Worm (Caenorhabditis elegans) whole organism, midembryonic: ENCODE measurements around the gene lag-1.

ENCODE experiments used
- flt-1 ChIP-seq: fragments of 200-800 bp; sonication (Bioruptor generic); IDR thresholded peaks from 2 replicates; pipeline ENCODE4 v1.3.6; 2022; ENCODE audit warnings: missing genetic modification characterization, missing compliant biosample characterization
- klf-2 ChIP-seq: fragments of 200-800 bp; sonication (Bioruptor generic); conservative IDR thresholded peaks from 2 replicates; pipeline ENCODE4 v1.3.6; 2022; ENCODE audit warnings: missing genetic modification reagents, missing genetic modification characterization, missing compliant biosample characterization
- med-1 ChIP-seq: sonication (generic microtip); optimal IDR thresholded peaks from 2 replicates; lab custom pipeline; 2017; ENCODE audit warnings: missing genetic modification characterization, mild to moderate bottlenecking, missing compliant biosample characterization, antibody characterized with exemption, missing genetic modification reagents; ENCODE audit not compliant: insufficient read depth
- ref-1 ChIP-seq: fragments of 200-800 bp; sonication (Bioruptor generic); conservative IDR thresholded peaks from 2 replicates; pipeline ENCODE4 v1.3.6; 2022; ENCODE audit warnings: missing genetic modification reagents, missing genetic modification characterization, missing compliant biosample characterization
- ztf-23 ChIP-seq: fragments of 200-800 bp; sonication (Bioruptor generic); IDR thresholded peaks from 2 replicates; pipeline ENCODE4 v1.3.6; 2022; ENCODE audit warnings: missing genetic modification reagents, missing genetic modification characterization, missing compliant biosample characterization
- ztf-29 ChIP-seq: fragments of 200-800 bp; sonication (Bioruptor generic); IDR thresholded peaks from 2 replicates; pipeline ENCODE4 v1.3.6; 2022; ENCODE audit warnings: missing genetic modification reagents, missing genetic modification characterization, missing compliant biosample characterization

DNA sequence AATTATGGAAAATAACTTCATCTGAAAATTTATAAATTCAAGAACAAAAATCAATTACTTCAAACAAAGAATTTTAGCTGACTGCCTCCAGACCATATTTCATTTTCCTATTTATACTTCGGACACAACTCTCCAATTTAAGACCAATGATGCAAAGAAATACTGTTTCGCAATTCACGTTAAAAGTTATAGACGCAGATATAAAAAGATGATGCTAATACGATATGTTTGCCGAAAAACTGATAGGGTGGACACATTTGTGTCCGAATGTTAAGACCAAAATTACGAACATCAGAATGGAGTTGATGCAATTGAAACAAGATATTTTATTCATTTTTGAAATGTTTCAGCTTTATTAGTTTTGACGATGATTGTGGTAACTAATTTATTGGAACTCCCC, 15.3 kb upstream of the lag-1 start, which contains the start of gene ugt-19:
- TF ChIP-seq ztf-29 (GFP tag; lab: Robert Waterston, UW): no peak
- TF ChIP-seq klf-2 (GFP tag; lab: Robert Waterston, UW): no peak
- no peak for TF ChIP-seq flt-1 (GFP tag; lab: Robert Waterston, UW)
- TF ChIP-seq ref-1 (GFP tag; lab: Robert Waterston, UW): no peak
- no peak for TF ChIP-seq ztf-23 (GFP tag; lab: Robert Waterston, UW)
- TF ChIP-seq med-1 (GFP tag; lab: Kevin White, UChicago): no peak
